Worm (Caenorhabditis elegans) whole organism, L3 larva: Measurements from ENCODE around the gene hlh-11.

ENCODE experiments used
- R02D3.7 ChIP-seq: fragments of 150-350 bp; optimal IDR thresholded peaks from 2 replicates; lab custom pipeline; 2014; ENCODE audit warnings: missing biosample characterization, missing genetic modification characterization
- ZK546.5 ChIP-seq: sonication (generic microtip); optimal IDR thresholded peaks from 2 replicates; lab custom pipeline; 2017; ENCODE audit warnings: missing biosample characterization, missing genetic modification characterization
- aly-2 ChIP-seq: fragments of 150-350 bp; optimal IDR thresholded peaks from 2 replicates; lab custom pipeline; 2014; ENCODE audit warnings: missing biosample characterization, missing genetic modification characterization
- ama-1 ChIP-seq: fragments of 150-350 bp; optimal IDR thresholded peaks from 2 replicates; lab custom pipeline; 2018
- ceh-16 ChIP-seq: sonication (generic microtip); optimal IDR thresholded peaks from 2 replicates; lab custom pipeline; 2017; ENCODE audit warnings: missing biosample characterization, missing genetic modification characterization
- ceh-28 ChIP-seq: fragments of 150-350 bp; optimal IDR thresholded peaks from 2 replicates; lab custom pipeline; 2014; ENCODE audit warnings: missing biosample characterization, missing genetic modification reagents, missing genetic modification characterization
- ceh-82 ChIP-seq: fragments of 150-350 bp; optimal IDR thresholded peaks from 2 replicates; lab custom pipeline; 2014; ENCODE audit warnings: missing biosample characterization, missing genetic modification characterization
- egl-27 ChIP-seq: sonication (generic microtip); optimal IDR thresholded peaks from 4 replicates; lab custom pipeline; 2017; ENCODE audit warnings: missing biosample characterization, missing genetic modification reagents, missing genetic modification characterization
- egl-5 ChIP-seq: fragments of 150-350 bp; optimal IDR thresholded peaks from 2 replicates; lab custom pipeline; 2017; ENCODE audit warnings: missing biosample characterization, missing genetic modification reagents, missing genetic modification characterization, inconsistent platforms
- elt-2 ChIP-seq: sonication (generic microtip); optimal IDR thresholded peaks from 2 replicates; lab custom pipeline; 2016; ENCODE audit warnings: missing genetic modification reagents, mild to moderate bottlenecking, missing genetic modification characterization, missing compliant biosample characterization
- elt-3 ChIP-seq, 3 experiments: fragments of 150-350 bp in 1 of 3; sonication (generic microtip) in 2 of 3; optimal IDR thresholded peaks; 2 replicates in 2 of 3; 4 replicates in 1 of 3; lab custom pipeline; 2014 to 2017; ENCODE audit warnings: missing biosample characterization in 3 of 3, missing genetic modification characterization in 3 of 3
- eor-1 ChIP-seq, 2 experiments: fragments of 150-350 bp; optimal IDR thresholded peaks; 2 replicates each; lab custom pipeline; 2014 to 2018; ENCODE audit warnings: missing biosample characterization in 2 of 2, missing genetic modification characterization in 2 of 2
- fkh-10 ChIP-seq: sonication (generic microtip); optimal IDR thresholded peaks from 2 replicates; lab custom pipeline; 2017; ENCODE audit warnings: missing biosample characterization, missing genetic modification reagents, missing genetic modification characterization
- fkh-2 ChIP-seq: fragments of 150-350 bp; optimal IDR thresholded peaks from 2 replicates; lab custom pipeline; 2014; ENCODE audit warnings: missing biosample characterization, missing genetic modification reagents, missing genetic modification characterization
- fos-1 ChIP-seq: fragments of 150-350 bp; optimal IDR thresholded peaks from 2 replicates; lab custom pipeline; 2014; ENCODE audit warnings: missing biosample characterization, missing genetic modification characterization
- hmg-11 ChIP-seq: sonication (generic microtip); optimal IDR thresholded peaks from 2 replicates; lab custom pipeline; 2016; ENCODE audit warnings: missing genetic modification characterization, missing compliant biosample characterization
- jun-1 ChIP-seq: fragments of 150-350 bp; optimal IDR thresholded peaks from 2 replicates; lab custom pipeline; 2014; ENCODE audit warnings: missing biosample characterization, missing genetic modification reagents, missing genetic modification characterization
- lin-15B ChIP-seq: fragments of 150-350 bp; optimal IDR thresholded peaks from 2 replicates; lab custom pipeline; 2014; ENCODE audit warnings: missing biosample characterization, missing genetic modification characterization
- lin-39 ChIP-seq: fragments of 150-350 bp; optimal IDR thresholded peaks from 2 replicates; lab custom pipeline; 2018; ENCODE audit warnings: missing biosample characterization, missing genetic modification reagents, missing genetic modification characterization
- lsy-12 ChIP-seq: sonication (generic microtip); optimal IDR thresholded peaks from 2 replicates; lab custom pipeline; 2016; ENCODE audit warnings: mild to moderate bottlenecking, missing genetic modification characterization, missing compliant biosample characterization
- mml-1 ChIP-seq: fragments of 150-350 bp; sonication (generic microtip); optimal IDR thresholded peaks from 3 replicates; lab custom pipeline; 2014; ENCODE audit warnings: missing biosample characterization, missing genetic modification characterization
- nfya-1 ChIP-seq: sonication (generic microtip); optimal IDR thresholded peaks from 2 replicates; lab custom pipeline; 2017; ENCODE audit warnings: missing genetic modification characterization, mild to moderate bottlenecking, missing compliant biosample characterization, antibody characterized with exemption, moderate library complexity; ENCODE audit not compliant: insufficient read depth
- nhr-11 ChIP-seq: fragments of 150-350 bp; optimal IDR thresholded peaks from 2 replicates; lab custom pipeline; 2014; ENCODE audit warnings: missing biosample characterization, missing genetic modification characterization
- nhr-12 ChIP-seq: fragments of 150-350 bp; optimal IDR thresholded peaks from 2 replicates; lab custom pipeline; 2014; ENCODE audit warnings: missing biosample characterization, missing genetic modification characterization
- nhr-23 ChIP-seq: fragments of 150-350 bp; optimal IDR thresholded peaks from 2 replicates; lab custom pipeline; 2014; ENCODE audit warnings: missing biosample characterization, missing genetic modification reagents, missing genetic modification characterization
- nhr-25 ChIP-seq: sonication (generic microtip); optimal IDR thresholded peaks from 2 replicates; lab custom pipeline; 2017; ENCODE audit warnings: missing biosample characterization, missing genetic modification characterization
- nhr-28 ChIP-seq: fragments of 150-350 bp; optimal IDR thresholded peaks from 2 replicates; lab custom pipeline; 2014; ENCODE audit warnings: missing biosample characterization, missing genetic modification characterization
- nhr-67 ChIP-seq: fragments of 150-350 bp; optimal IDR thresholded peaks from 2 replicates; lab custom pipeline; 2014; ENCODE audit warnings: missing biosample characterization, missing genetic modification characterization
- nhr-76 ChIP-seq: fragments of 150-350 bp; sonication (generic microtip); optimal IDR thresholded peaks from 5 replicates; lab custom pipeline; 2014; ENCODE audit warnings: missing biosample characterization, missing genetic modification characterization
- nhr-77 ChIP-seq: fragments of 150-350 bp; optimal IDR thresholded peaks from 2 replicates; lab custom pipeline; 2014; ENCODE audit warnings: missing biosample characterization, missing genetic modification characterization
- pha-4 ChIP-seq: fragments of 150-350 bp; optimal IDR thresholded peaks from 2 replicates; lab custom pipeline; 2014; ENCODE audit warnings: missing biosample characterization, missing genetic modification reagents, missing genetic modification characterization
- pqm-1 ChIP-seq: fragments of 150-350 bp; optimal IDR thresholded peaks from 2 replicates; lab custom pipeline; 2017; ENCODE audit warnings: missing biosample characterization, missing genetic modification characterization, inconsistent platforms
- sea-2 ChIP-seq: fragments of 150-350 bp; sonication (generic microtip); optimal IDR thresholded peaks from 4 replicates; lab custom pipeline; 2014; ENCODE audit warnings: missing biosample characterization, missing genetic modification reagents, missing genetic modification characterization
- skn-1 ChIP-seq: fragments of 150-350 bp; optimal IDR thresholded peaks from 2 replicates; lab custom pipeline; 2014; ENCODE audit warnings: missing biosample characterization, missing genetic modification characterization
- snpc-4 ChIP-seq: fragments of 150-350 bp; optimal IDR thresholded peaks from 2 replicates; lab custom pipeline; 2014; ENCODE audit warnings: missing biosample characterization, missing genetic modification characterization
- tbx-2 ChIP-seq: sonication (generic microtip); optimal IDR thresholded peaks from 2 replicates; lab custom pipeline; 2016; ENCODE audit warnings: mild to moderate bottlenecking, missing genetic modification characterization, missing compliant biosample characterization
- unc-39 ChIP-seq: sonication (generic microtip); optimal IDR thresholded peaks from 4 replicates; lab custom pipeline; 2017; ENCODE audit warnings: missing biosample characterization, missing genetic modification characterization
- zag-1 ChIP-seq: fragments of 150-350 bp; optimal IDR thresholded peaks from 2 replicates; lab custom pipeline; 2014; ENCODE audit warnings: missing biosample characterization, missing genetic modification characterization
- ztf-4 ChIP-seq: fragments of 150-350 bp; optimal IDR thresholded peaks from 2 replicates; lab custom pipeline; 2014; ENCODE audit warnings: missing biosample characterization, missing genetic modification characterization

hlh-11 gene

DNA sequence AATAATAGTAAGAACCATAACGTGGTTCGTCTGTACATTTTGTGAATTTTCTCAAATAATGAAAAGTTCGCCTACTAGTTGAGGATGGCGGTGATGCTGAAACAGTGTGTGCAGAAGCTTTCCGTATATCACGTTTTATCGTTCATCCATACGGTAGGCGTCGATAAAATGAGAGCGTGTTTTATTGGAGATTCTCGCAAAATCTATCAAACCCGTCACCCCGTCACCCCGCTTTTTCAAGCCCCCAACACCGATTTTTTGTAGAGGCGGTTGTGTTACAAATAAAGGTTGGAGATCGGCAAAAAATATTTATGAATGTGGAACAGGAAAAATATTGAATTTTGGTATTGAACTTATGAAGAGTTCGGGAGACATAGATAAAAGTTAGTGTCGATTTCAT, 10.9 kb upstream of the hlh-11 start, which contains the start of gene clec-161:
clec-161 (minus strand) TSS at position 101 of the 400 bp plus-strand sequence.
- no peak for TF ChIP-seq nhr-67 (tag; lab: Kevin White, UChicago)
- no peak for TF ChIP-seq nhr-11
- no peak for TF ChIP-seq skn-1 (tag; lab: Kevin White, UChicago)
- TF ChIP-seq nhr-23 (tag; lab: Kevin White, UChicago): no peak
- no peak for TF ChIP-seq fkh-10
- TF ChIP-seq lin-15B: no peak
- no peak for TF ChIP-seq nhr-12 (tag; lab: Kevin White, UChicago)

DNA sequence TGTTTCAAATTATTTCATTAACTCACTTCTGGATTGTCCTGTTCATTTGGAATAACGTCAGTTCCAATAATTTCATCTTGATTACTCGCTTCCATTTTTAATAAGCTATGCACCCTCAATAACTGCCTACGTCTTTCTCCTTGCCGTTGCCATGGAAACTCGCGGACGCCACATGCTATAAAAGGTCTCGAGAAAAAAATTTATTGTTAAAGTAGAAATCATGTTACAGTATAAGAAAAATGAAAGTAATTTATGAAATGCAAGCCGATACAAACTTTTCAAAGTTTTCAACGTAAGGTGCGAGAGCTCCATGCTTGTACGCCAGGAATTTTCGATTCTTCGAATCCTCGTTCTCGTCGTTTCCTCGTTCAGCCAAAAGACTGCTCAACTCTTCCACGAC, 7.4 kb upstream of the hlh-11 start, which contains the start of gene bbs-4:
bbs-4 (minus strand) TSS at position 101 of the 400 bp plus-strand sequence.
- TF ChIP-seq skn-1 (tag; lab: Kevin White, UChicago) (no peak), nhr-12 (tag; lab: Kevin White, UChicago) (no peak), hmg-11 (tag; lab: Kevin White, UChicago) (no peak), tbx-2 (tag; lab: Kevin White, UChicago) (no peak), unc-39 (tag; lab: Kevin White, UChicago) (no peak), nhr-28 (tag; lab: Kevin White, UChicago) (no peak), fkh-2 (tag; lab: Kevin White, UChicago) (no peak), nfya-1 (tag; lab: Kevin White, UChicago) (no peak), fos-1 (no peak), lin-39 (tag; lab: Kevin White, UChicago) (no peak), pqm-1 (tag; lab: Kevin White, UChicago) (no peak), jun-1 (tag; lab: Kevin White, UChicago) (no peak)

- TF ChIP-seq egl-27 (no peak), lin-15B (peak; percentile 48), ZK546.5 (tag; lab: Kevin White, UChicago) (no peak), ceh-16 (tag; lab: Kevin White, UChicago) (no peak), nhr-25 (tag; lab: Kevin White, UChicago) (peak; percentile 2), aly-2 (tag; lab: Kevin White, UChicago) (no peak), ztf-4 (no peak), nhr-23 (tag; lab: Kevin White, UChicago) (peak; percentile 43), sea-2 (GFP tag; lab: Kevin White, UChicago) (no peak), R02D3.7 (tag; lab: Kevin White, UChicago) (no peak), nhr-76 (tag; lab: Kevin White, UChicago) (no peak), mml-1 (tag; lab: Kevin White, UChicago) (no peak), nfya-1 (tag; lab: Kevin White, UChicago) (peak; percentile 45)
These were observed 5.3 kb upstream of the hlh-11 start, which contains the start of the genes pri-1 and F58A4.6 for ce11 chrIII:9614211-9614610. Gene pri-1 (minus strand): TSS chrIII:9614281. Gene F58A4.6 (plus strand): TSS chrIII:9614482.

- TF ChIP-seq hmg-11 (tag; lab: Kevin White, UChicago) (no peak), eor-1 (tag; optimal IDR thresholded peaks at IDR 0.05; lab: Kevin White, UChicago) (no peak), ceh-82 (tag; lab: Kevin White, UChicago) (no peak), zag-1 (tag; lab: Kevin White, UChicago) (no peak), ceh-16 (tag; lab: Kevin White, UChicago) (no peak), tbx-2 (tag; lab: Kevin White, UChicago) (no peak), pha-4 (tag; lab: Kevin White, UChicago) (no peak), elt-2 (no peak), nhr-77 (tag; lab: Kevin White, UChicago) (no peak), skn-1 (tag; lab: Kevin White, UChicago) (no peak), R02D3.7 (tag; lab: Kevin White, UChicago) (no peak), mml-1 (tag; lab: Kevin White, UChicago) (no peak), nhr-12 (tag; lab: Kevin White, UChicago) (no peak), snpc-4 (tag; lab: Kevin White, UChicago) (no peak), fkh-10 (no peak), aly-2 (tag; lab: Kevin White, UChicago) (no peak), fos-1 (no peak)
These were observed 4.4 kb upstream of the hlh-11 start for ce11 chrIII:9615114-9615513.

ce11 chrIII:9616426-9616825, 3.1 kb upstream of the hlh-11 start, which contains the start of gene hcp-3:
Gene hcp-3 (minus strand): TSS chrIII:9616470.
- TF ChIP-seq eor-1 (tag; optimal IDR thresholded peaks at IDR 0.05; lab: Kevin White, UChicago) (no peak), pha-4 (tag; lab: Kevin White, UChicago) (peak; percentile 62), ama-1 (lab: Kevin White, UChicago) (no peak), ztf-4 (no peak), snpc-4 (tag; lab: Kevin White, UChicago) (peak; percentile 4), nhr-12 (tag; lab: Kevin White, UChicago) (no peak), nhr-25 (tag; lab: Kevin White, UChicago) (peak; percentile 27), nhr-76 (tag; lab: Kevin White, UChicago) (no peak), jun-1 (tag; lab: Kevin White, UChicago) (no peak), ceh-16 (tag; lab: Kevin White, UChicago) (no peak), lin-39 (tag; lab: Kevin White, UChicago) (no peak), hmg-11 (tag; lab: Kevin White, UChicago) (peak; percentile 26), lin-15B (peak; percentile 39), elt-2 (peak; percentile 12), ceh-28 (tag; lab: Kevin White, UChicago) (peak; percentile 46), lsy-12 (tag; lab: Kevin White, UChicago) (no peak), nfya-1 (tag; lab: Kevin White, UChicago) (peak; percentile 66), skn-1 (tag; lab: Kevin White, UChicago) (no peak), elt-3 (tag; optimal IDR thresholded peaks at IDR 0.05; lab: Kevin White, UChicago) (no peak), fos-1 (no peak), mml-1 (tag; lab: Kevin White, UChicago) (no peak), nhr-23 (tag; lab: Kevin White, UChicago) (peak; percentile 45), nhr-28 (tag; lab: Kevin White, UChicago) (no peak), fkh-2 (tag; lab: Kevin White, UChicago) (no peak), egl-5 (tag; lab: Kevin White, UChicago) (no peak), zag-1 (tag; lab: Kevin White, UChicago) (no peak)
